Worm (Caenorhabditis elegans) whole organism, young adult: ENCODE data around the gene R53.8.

Source experiments
- B0336.3 ChIP-seq: fragments of 200-800 bp; sonication (Bioruptor generic); IDR thresholded peaks from 2 replicates; pipeline ENCODE4 v1.3.6; 2022; ENCODE audit warnings: missing genetic modification characterization, missing compliant biosample characterization
- C06A6.2 ChIP-seq: fragments of 200-800 bp; sonication (Bioruptor generic); conservative IDR thresholded peaks from 2 replicates; pipeline ENCODE4 v1.3.6; 2022; ENCODE audit warnings: missing genetic modification characterization, missing compliant biosample characterization
- C17E4.6 ChIP-seq: fragments of 200-800 bp; sonication (Bioruptor generic); IDR thresholded peaks from 2 replicates; pipeline ENCODE4 v1.3.6; 2022; ENCODE audit warnings: missing genetic modification reagents, missing genetic modification characterization, missing compliant biosample characterization
- F22D6.2 ChIP-seq: sonication (generic microtip); optimal IDR thresholded peaks from 2 replicates; lab custom pipeline; 2016; ENCODE audit warnings: mild to moderate bottlenecking, missing genetic modification characterization, missing compliant biosample characterization
- F33H1.4 ChIP-seq: fragments of 200-800 bp; sonication (Bioruptor generic); IDR thresholded peaks from 2 replicates; pipeline ENCODE4 v1.3.6; 2022; ENCODE audit warnings: missing genetic modification reagents, missing genetic modification characterization, missing compliant biosample characterization
- F57A8.1 ChIP-seq: fragments of 200-800 bp; sonication (Bioruptor generic); optimal IDR thresholded peaks from 2 replicates; lab custom pipeline; 2018; ENCODE audit warnings: mild to moderate bottlenecking, missing genetic modification characterization, moderate library complexity, missing compliant biosample characterization
- F57C9.4 ChIP-seq: sonication (generic microtip); optimal IDR thresholded peaks from 2 replicates; lab custom pipeline; 2017; ENCODE audit warnings: mild to moderate bottlenecking, missing genetic modification characterization, missing compliant biosample characterization
- T07F8.4 ChIP-seq: sonication (generic microtip); optimal IDR thresholded peaks from 2 replicates; lab custom pipeline; 2016; ENCODE audit warnings: mild to moderate bottlenecking, missing genetic modification characterization, moderate library complexity, missing compliant biosample characterization
- Y95B8A.8 ChIP-seq: fragments of 200-800 bp; sonication (Bioruptor generic); IDR thresholded peaks from 2 replicates; pipeline ENCODE4 v1.3.6; 2022; ENCODE audit warnings: missing genetic modification reagents, missing genetic modification characterization, missing compliant biosample characterization
- attf-3 ChIP-seq: fragments of 200-800 bp; sonication (Bioruptor generic); conservative IDR thresholded peaks from 2 replicates; pipeline ENCODE4 v1.3.6; 2022; ENCODE audit warnings: missing genetic modification reagents, missing genetic modification characterization, missing compliant biosample characterization
- cebp-2 ChIP-seq: fragments of 200-800 bp; sonication (Bioruptor generic); IDR thresholded peaks from 2 replicates; pipeline ENCODE4 v1.3.6; 2022; ENCODE audit warnings: missing genetic modification characterization, missing compliant biosample characterization
- ceh-100 ChIP-seq: fragments of 200-800 bp; sonication (Bioruptor generic); IDR thresholded peaks from 2 replicates; pipeline ENCODE4 v1.3.6; 2022; ENCODE audit warnings: missing genetic modification reagents, missing genetic modification characterization, missing compliant biosample characterization
- ceh-40 ChIP-seq: fragments of 200-800 bp; sonication (Bioruptor generic); IDR thresholded peaks from 2 replicates; pipeline ENCODE4 v1.3.6; 2022; ENCODE audit warnings: missing genetic modification characterization, missing compliant biosample characterization
- chd-7 ChIP-seq: sonication (generic microtip); optimal IDR thresholded peaks from 2 replicates; lab custom pipeline; 2016; ENCODE audit warnings: mild to moderate bottlenecking, missing genetic modification characterization, moderate library complexity, missing compliant biosample characterization
- egrh-3 ChIP-seq: fragments of 200-800 bp; sonication (Bioruptor generic); IDR thresholded peaks from 2 replicates; pipeline ENCODE4 v1.3.6; 2022; ENCODE audit warnings: missing genetic modification reagents, missing genetic modification characterization, missing compliant biosample characterization
- gei-17 ChIP-seq: fragments of 200-800 bp; sonication (Bioruptor generic); optimal IDR thresholded peaks from 2 replicates; lab custom pipeline; 2018; ENCODE audit warnings: mild to moderate bottlenecking, missing genetic modification characterization, missing compliant biosample characterization
- hmg-20 ChIP-seq: fragments of 200-800 bp; sonication (Bioruptor generic); IDR thresholded peaks from 2 replicates; pipeline ENCODE4 v1.3.6; 2022; ENCODE audit warnings: missing genetic modification reagents, missing genetic modification characterization, missing compliant biosample characterization
- let-526 ChIP-seq: fragments of 200-800 bp; sonication (Bioruptor generic); IDR thresholded peaks from 2 replicates; pipeline ENCODE4 v1.3.6; 2022; ENCODE audit warnings: missing genetic modification reagents, missing genetic modification characterization, missing compliant biosample characterization
- let-607 ChIP-seq, 2 experiments: fragments of 200-800 bp in 1 of 2; sonication (Bioruptor generic) in 1 of 2; sonication (generic microtip) in 1 of 2; optimal IDR thresholded peaks; 2 replicates each; lab custom pipeline; 2016 to 2018; ENCODE audit warnings: mild to moderate bottlenecking in 2 of 2, missing compliant biosample characterization in 2 of 2, missing genetic modification characterization in 2 of 2, moderate library complexity in 2 of 2, missing genotype in 1 of 2
- lin-26 ChIP-seq: fragments of 200-800 bp; sonication (Bioruptor generic); IDR thresholded peaks from 2 replicates; pipeline ENCODE4 v1.3.6; 2022; ENCODE audit warnings: missing genetic modification reagents, missing genetic modification characterization, missing compliant biosample characterization
- lin-54 ChIP-seq: fragments of 200-800 bp; sonication (Bioruptor generic); optimal IDR thresholded peaks from 2 replicates; lab custom pipeline; 2018; ENCODE audit warnings: mild to moderate bottlenecking, missing genetic modification characterization, missing compliant biosample characterization
- lir-1 ChIP-seq: fragments of 200-800 bp; sonication (Bioruptor generic); conservative IDR thresholded peaks from 2 replicates; pipeline ENCODE4 v1.3.6; 2022; ENCODE audit warnings: missing genetic modification reagents, missing genetic modification characterization, missing compliant biosample characterization
- mcd-1 ChIP-seq: fragments of 200-800 bp; sonication (Bioruptor generic); IDR thresholded peaks from 2 replicates; pipeline ENCODE4 v1.3.6; 2022; ENCODE audit warnings: missing genetic modification reagents, missing genetic modification characterization, missing compliant biosample characterization
- mxl-1 ChIP-seq: sonication (generic microtip); optimal IDR thresholded peaks from 2 replicates; lab custom pipeline; 2016; ENCODE audit warnings: missing genetic modification characterization, missing compliant biosample characterization
- nhr-80 ChIP-seq: sonication (generic microtip); optimal IDR thresholded peaks from 2 replicates; lab custom pipeline; 2016; ENCODE audit warnings: missing genetic modification characterization, missing compliant biosample characterization
- nhr-90 ChIP-seq: sonication (generic microtip); optimal IDR thresholded peaks from 2 replicates; lab custom pipeline; 2016; ENCODE audit warnings: missing genotype, mild to moderate bottlenecking, missing genetic modification characterization, missing compliant biosample characterization
- pha-4 ChIP-seq: fragments of 150-350 bp; sonication (generic microtip); optimal IDR thresholded peaks from 2 replicates; lab custom pipeline; 2014; ENCODE audit warnings: missing biosample characterization, missing genetic modification reagents, missing genetic modification characterization
- rec-8 ChIP-seq, 2 experiments: sonication (generic microtip); optimal IDR thresholded peaks; 2 replicates each; lab custom pipeline; 2016; ENCODE audit warnings: mild to moderate bottlenecking in 2 of 2, missing genetic modification characterization in 2 of 2, missing genetic modification reagents in 2 of 2, missing genotype in 2 of 2, missing biosample characterization in 1 of 2, missing compliant biosample characterization in 1 of 2, moderate library complexity in 1 of 2
- repo-1 ChIP-seq: sonication (generic microtip); optimal IDR thresholded peaks from 2 replicates; lab custom pipeline; 2017; ENCODE audit warnings: mild to moderate bottlenecking, missing genetic modification characterization, missing compliant biosample characterization
- snpc-1.3 ChIP-seq: sonication (generic microtip); optimal IDR thresholded peaks from 2 replicates; lab custom pipeline; 2017; ENCODE audit warnings: missing genetic modification characterization, mild to moderate bottlenecking, missing compliant biosample characterization, antibody characterized with exemption, moderate library complexity, missing genotype, missing genetic modification reagents; ENCODE audit not compliant: insufficient read depth
- snpc-3.4 ChIP-seq: sonication (generic microtip); optimal IDR thresholded peaks from 2 replicates; lab custom pipeline; 2017; ENCODE audit warnings: missing genetic modification characterization, mild to moderate bottlenecking, missing compliant biosample characterization, antibody characterized with exemption, moderate library complexity, missing genotype, missing genetic modification reagents
- snpc-4 ChIP-seq, 5 experiments: fragments of 150-350 bp in 1 of 5; sonication (generic microtip) in 4 of 5; optimal IDR thresholded peaks; 2 replicates each; lab custom pipeline; 2014 to 2018; ENCODE audit warnings: missing genetic modification characterization in 5 of 5, missing biosample characterization in 3 of 5, antibody characterized with exemption in 2 of 5, mild to moderate bottlenecking in 2 of 5, missing compliant biosample characterization in 2 of 5, missing genotype in 2 of 5, moderate library complexity in 2 of 5, missing genetic modification reagents in 1 of 5
- sptf-2 ChIP-seq: fragments of 200-800 bp; sonication (Bioruptor generic); optimal IDR thresholded peaks from 2 replicates; lab custom pipeline; 2018; ENCODE audit warnings: mild to moderate bottlenecking, missing genetic modification characterization, missing compliant biosample characterization
- unc-62 ChIP-seq: fragments of 150-350 bp; optimal IDR thresholded peaks from 2 replicates; lab custom pipeline; 2014; ENCODE audit warnings: missing biosample characterization, missing genetic modification reagents, missing genetic modification characterization
- xnd-1 ChIP-seq: sonication (generic microtip); optimal IDR thresholded peaks from 2 replicates; lab custom pipeline; 2016; ENCODE audit warnings: missing genotype, missing genetic modification reagents, missing genetic modification characterization, missing compliant biosample characterization
- zim-3 ChIP-seq: sonication (generic microtip); optimal IDR thresholded peaks from 2 replicates; lab custom pipeline; 2017; ENCODE audit warnings: mild to moderate bottlenecking, missing genetic modification characterization, moderate library complexity, missing compliant biosample characterization
- ztf-22 ChIP-seq: fragments of 200-800 bp; sonication (Bioruptor generic); optimal IDR thresholded peaks from 2 replicates; lab custom pipeline; 2018; ENCODE audit warnings: mild to moderate bottlenecking, missing genetic modification characterization, moderate library complexity, missing compliant biosample characterization
- ztf-25 ChIP-seq: fragments of 200-800 bp; sonication (Bioruptor generic); IDR thresholded peaks from 2 replicates; pipeline ENCODE4 v1.3.6; 2022; ENCODE audit warnings: missing genetic modification reagents, missing genetic modification characterization, missing compliant biosample characterization
- ztf-26 ChIP-seq: sonication (generic microtip); optimal IDR thresholded peaks from 2 replicates; lab custom pipeline; 2017; ENCODE audit warnings: missing genetic modification characterization, missing compliant biosample characterization

The R53.8 gene

DNA sequence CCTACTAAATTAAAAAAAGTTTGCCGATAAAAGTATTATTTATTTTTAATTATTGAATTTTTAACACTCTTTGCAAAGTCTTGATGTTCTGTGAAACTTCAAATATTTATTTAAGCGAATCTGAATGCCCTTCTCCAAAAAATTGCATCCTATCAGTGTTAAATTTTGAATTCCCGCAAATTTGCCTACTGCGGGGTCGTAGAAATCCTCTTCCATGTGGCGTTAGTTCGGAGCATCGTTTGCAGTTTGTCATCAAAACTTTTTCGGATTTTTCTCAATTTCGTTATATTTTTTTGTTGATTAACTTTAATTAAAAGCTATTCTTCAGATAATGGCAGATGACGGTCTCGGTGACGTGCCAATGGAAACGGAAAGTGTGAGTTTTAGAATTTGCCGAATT, 36.1 kb upstream of the R53.8 start, which contains the start of gene ufd-3 (continued):
- TF ChIP-seq lir-1 (GFP tag; lab: Robert Waterston, UW) (0 out of 2 replicates have a peak, but pooled peaks have one; percentile 30), unc-62 (GFP tag; lab: Kevin White, UChicago) (no peak), F22D6.2 (tag; lab: Kevin White, UChicago) (peak; percentile 37), mcd-1 (GFP tag; lab: Robert Waterston, UW) (peak; percentile 72), ceh-100 (GFP tag; lab: Robert Waterston, UW) (peak; percentile 58), C17E4.6 (GFP tag; lab: Robert Waterston, UW) (0 out of 2 replicates have a peak, but pooled peaks have one; percentile 36), ztf-25 (GFP tag; lab: Robert Waterston, UW) (peak; percentile 65; the same call in 1 of the 2 replicates), cebp-2 (no peak), ceh-40 (no peak), ztf-26 (tag; lab: Kevin White, UChicago) (peak; percentile 23), hmg-20 (GFP tag; lab: Robert Waterston, UW) (no peak), F57A8.1 (GFP tag; lab: Kevin White, UChicago) (no peak), zim-3 (no peak), Y95B8A.8 (GFP tag; lab: Robert Waterston, UW) (no peak), snpc-1.3 (peak; percentile 29), F57C9.4 (tag; lab: Kevin White, UChicago) (peak; percentile 55), let-607 (tag; optimal IDR thresholded peaks at IDR 0.05; lab: Kevin White, UChicago) (peak in 1 of 2 experiments; percentile 33), pha-4 (tag; lab: Kevin White, UChicago) (peak; percentile 78), xnd-1 (tag; lab: Kevin White, UChicago) (peak; percentile 53), nhr-90 (tag; lab: Kevin White, UChicago) (no peak), attf-3 (peak; percentile 92), egrh-3 (GFP tag; lab: Robert Waterston, UW) (no peak), rec-8 (tag; optimal IDR thresholded peaks at IDR 0.05; lab: Kevin White, UChicago) (peak; percentile 43 to 73), snpc-4 (GFP tag; optimal IDR thresholded peaks at IDR 0.05; lab: Kevin White, UChicago) (peak; percentile 5), snpc-4 (tag; optimal IDR thresholded peaks at IDR 0.05; lab: Kevin White, UChicago) (peak; percentile 9 to 34 (median 24)), gei-17 (no peak), let-526 (GFP tag; lab: Robert Waterston, UW) (no peak; the same call in 1 of the 2 replicates), C06A6.2 (GFP tag; lab: Robert Waterston, UW) (no peak), ztf-22 (GFP tag; lab: Kevin White, UChicago) (no peak), repo-1 (tag; lab: Kevin White, UChicago) (peak; percentile 1), sptf-2 (no peak), B0336.3 (peak; percentile 86), chd-7 (no peak), F33H1.4 (GFP tag; lab: Robert Waterston, UW) (peak; percentile 43; the same call in 1 of the 2 replicates), T07F8.4 (tag; lab: Kevin White, UChicago) (no peak), mxl-1 (tag; lab: Kevin White, UChicago) (no peak)

DNA sequence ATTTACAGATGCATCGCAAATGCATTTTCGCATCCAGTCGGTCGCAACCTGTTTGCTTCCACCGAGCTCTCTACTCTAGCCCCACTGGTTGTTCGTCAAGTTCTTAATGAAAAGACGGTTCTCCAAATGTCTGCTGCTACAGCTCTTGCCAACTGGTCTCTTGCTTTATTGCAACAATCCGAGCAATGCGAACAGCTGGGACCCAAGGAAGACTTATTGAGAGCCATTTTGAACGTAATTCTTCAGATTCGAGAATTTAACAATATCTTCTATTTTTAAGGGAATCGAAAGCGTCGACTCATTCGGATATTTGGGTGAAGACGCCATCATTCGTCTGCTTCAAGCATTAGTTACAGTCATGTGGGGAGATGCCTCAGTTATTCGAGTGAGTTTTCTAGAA, 33.3 kb upstream of the R53.8 start:
- no peak for TF ChIP-seq nhr-80 (tag; lab: Kevin White, UChicago)

DNA sequence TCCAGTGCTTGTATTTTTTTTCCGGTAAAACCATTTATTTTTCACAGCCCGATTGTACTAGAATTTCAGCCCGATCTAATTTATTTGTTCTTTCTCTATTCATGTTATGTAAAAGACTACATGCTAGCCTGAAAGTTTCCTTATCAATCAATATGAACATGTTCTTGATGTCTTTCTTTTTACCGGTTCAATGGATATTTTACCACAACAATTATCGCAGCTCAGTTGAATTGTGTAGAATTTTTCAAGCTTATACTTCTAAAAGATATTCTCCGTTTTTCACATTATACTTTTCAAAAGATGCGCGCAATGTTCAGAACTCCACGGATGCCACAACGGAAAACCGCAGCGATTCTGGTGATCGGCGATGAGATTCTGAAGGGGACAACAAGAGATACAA, 32.7 kb upstream of the R53.8 start, which contains the start of gene flad-1:
flad-1 (plus strand) TSS at position 301 of the 400 bp plus-strand sequence.
- no peak for TF ChIP-seq lin-26 (GFP tag; lab: Robert Waterston, UW)
- no peak for TF ChIP-seq lin-54
- TF ChIP-seq F33H1.4 (GFP tag; lab: Robert Waterston, UW), result 0 out of 2 replicates have a peak, but pooled peaks have one; percentile 10
- TF ChIP-seq chd-7, result peak; percentile 21
- peak; percentile 25 for TF ChIP-seq snpc-3.4
